Fruit fly (Drosophila melanogaster): Measurements from ENCODE around the gene CG16986.

The CG16986 gene

DNA sequence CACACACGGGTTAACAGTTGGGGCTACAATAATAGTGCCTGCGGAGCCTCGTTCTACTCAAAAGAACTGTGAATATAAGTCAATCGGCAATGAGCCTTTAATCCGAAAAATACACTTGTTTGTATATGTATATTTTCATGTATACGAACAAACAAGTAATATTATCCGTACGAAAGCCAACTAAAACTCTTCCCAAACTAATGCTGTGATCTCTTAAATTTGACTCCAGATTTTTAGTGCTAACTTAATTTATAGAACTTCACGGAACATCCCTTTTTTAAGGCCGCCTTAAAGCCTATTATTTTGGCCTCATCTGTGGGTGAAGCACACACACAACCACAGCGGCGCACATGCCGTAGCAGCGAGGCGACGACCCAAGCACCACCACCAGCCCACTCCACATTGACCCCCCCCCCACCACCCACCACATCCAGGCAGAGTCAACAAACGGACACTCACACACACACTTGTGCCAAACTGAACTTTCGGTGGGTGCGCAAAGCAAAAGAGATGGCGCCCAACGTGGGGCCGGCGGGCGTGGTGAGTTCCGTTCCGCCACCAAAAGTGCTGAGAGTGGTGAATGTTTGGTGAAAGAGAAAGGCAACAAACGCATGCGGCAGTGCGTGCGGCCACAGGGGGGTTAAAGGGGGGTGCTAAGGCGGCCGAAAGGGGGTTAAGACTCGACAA lies 15.9 kb upstream of the CG16986 start (continued):
- TF ChIP-seq nau (GFP tag; optimal IDR thresholded peaks at IDR 0.05) (peak; percentile 89), CG10209 (GFP tag; optimal IDR thresholded peaks at IDR 0.05) (peak; percentile 89), Stat92E (GFP tag; optimal IDR thresholded peaks at IDR 0.05) (no peak), Deaf1 (tag; optimal IDR thresholded peaks at IDR 0.05) (peak; percentile 45), Fer2 (tag; optimal IDR thresholded peaks at IDR 0.05) (peak; percentile 42), Atf3 (GFP tag; optimal IDR thresholded peaks at IDR 0.05) (peak; percentile 36), CG14860 (GFP tag; IDR thresholded peaks at IDR 0.05; ENCODE audit: partially characterized antibody) (no peak), E2f2 (GFP tag; IDR thresholded peaks at IDR 0.05) (peak; percentile 47; the same call in 1 of the 2 replicates), nmo (GFP tag; optimal IDR thresholded peaks at IDR 0.05) (peak; percentile 90), Spps (tag; optimal IDR thresholded peaks at IDR 0.05) (peak; percentile 40), sima (GFP tag; optimal IDR thresholded peaks at IDR 0.05) (no peak), CG2202 (tag; optimal IDR thresholded peaks at IDR 0.05) (peak; percentile 56), cwo (GFP tag; optimal IDR thresholded peaks at IDR 0.05) (peak; percentile 72), Ravus (GFP tag; IDR thresholded peaks at IDR 0.05) (peak; percentile 27; the same call in 1 of the 2 replicates), Dfd (GFP tag; optimal IDR thresholded peaks at IDR 0.05) (no peak), CG17829 (tag; optimal IDR thresholded peaks at IDR 0.05) (peak; percentile 83), croc (GFP tag; conservative IDR thresholded peaks at IDR 0.05) (peak; percentile 53; the same call in 1 of the 3 replicates), cato (GFP tag; optimal IDR thresholded peaks at IDR 0.05; ENCODE audit: borderline replicate concordance) (peak; percentile 58), Mad (GFP tag; optimal IDR thresholded peaks at IDR 0.05) (peak; percentile 58), CG7786 (GFP tag; optimal IDR thresholded peaks at IDR 0.05) (peak; percentile 75), CG13424 (tag; optimal IDR thresholded peaks at IDR 0.05) (peak; percentile 89), chinmo (GFP tag; IDR thresholded peaks at IDR 0.05; ENCODE audit: partially characterized antibody) (0 out of 4 replicates have a peak, but pooled peaks have one; percentile 72), CrebB (tag; optimal IDR thresholded peaks at IDR 0.05) (peak; percentile 67), CG10366 (GFP tag; IDR thresholded peaks at IDR 0.05) (peak; percentile 62), CG2889 (GFP tag; IDR thresholded peaks at IDR 0.05) (peak; percentile 61; the same call in 2 of the 3 replicates), CG31388 (GFP tag; optimal IDR thresholded peaks at IDR 0.05) (peak; percentile 45), pan (optimal IDR thresholded peaks at IDR 0.05) (no peak), pan (GFP tag; optimal IDR thresholded peaks at IDR 0.05 in 1 of 2, IDR thresholded peaks at IDR 0.05 in 1 of 2) (peak in 1 of 2 experiments; percentile 72), gfzf (GFP tag; optimal IDR thresholded peaks at IDR 0.05) (no peak), MTF-1 (GFP tag; optimal IDR thresholded peaks at IDR 0.05; ENCODE audit: borderline replicate concordance) (peak; percentile 29), CG42726 (GFP tag; IDR thresholded peaks at IDR 0.05; ENCODE audit: partially characterized antibody) (no peak), psq (GFP tag; optimal IDR thresholded peaks at IDR 0.05) (peak; percentile 1), Mes4 (GFP tag; optimal IDR thresholded peaks at IDR 0.05) (peak; percentile 77), Dip2 (GFP tag; IDR thresholded peaks at IDR 0.05) (0 out of 2 replicates have a peak, but pooled peaks have one; percentile 13), CG10267 (tag; optimal IDR thresholded peaks at IDR 0.05) (peak; percentile 72), CG3847 (GFP tag; IDR thresholded peaks at IDR 0.05) (peak; percentile 66), row (GFP tag; IDR thresholded peaks at IDR 0.05) (peak; percentile 81), CG10543 (GFP tag; optimal IDR thresholded peaks at IDR 0.05) (peak; percentile 78), MBD-R2 (GFP tag; IDR thresholded peaks at IDR 0.05) (no peak), Dek (tag; optimal IDR thresholded peaks at IDR 0.05) (peak; percentile 67), H2.0 (GFP tag; IDR thresholded peaks at IDR 0.05) (peak; percentile 51; the same call in 1 of the 2 replicates), B-H1 (GFP tag; IDR thresholded peaks at IDR 0.05) (peak; percentile 40; the same call in 1 of the 3 replicates), tap (tag; optimal IDR thresholded peaks at IDR 0.05) (peak; percentile 71), stc (GFP tag; IDR thresholded peaks at IDR 0.05) (peak; percentile 67), CG4360 (GFP tag; IDR thresholded peaks at IDR 0.05) (no peak), scrt (GFP tag; optimal IDR thresholded peaks at IDR 0.05) (peak; percentile 69), run (tag; optimal IDR thresholded peaks at IDR 0.05) (peak; percentile 56), tna (GFP tag; IDR thresholded peaks at IDR 0.05; ENCODE audit: partially characterized antibody) (no peak)

Data from whole organism, embryonic.